Worm (Caenorhabditis elegans): ENCODE results near the gene R07B7.8.

Gene R07B7.8

DNA sequence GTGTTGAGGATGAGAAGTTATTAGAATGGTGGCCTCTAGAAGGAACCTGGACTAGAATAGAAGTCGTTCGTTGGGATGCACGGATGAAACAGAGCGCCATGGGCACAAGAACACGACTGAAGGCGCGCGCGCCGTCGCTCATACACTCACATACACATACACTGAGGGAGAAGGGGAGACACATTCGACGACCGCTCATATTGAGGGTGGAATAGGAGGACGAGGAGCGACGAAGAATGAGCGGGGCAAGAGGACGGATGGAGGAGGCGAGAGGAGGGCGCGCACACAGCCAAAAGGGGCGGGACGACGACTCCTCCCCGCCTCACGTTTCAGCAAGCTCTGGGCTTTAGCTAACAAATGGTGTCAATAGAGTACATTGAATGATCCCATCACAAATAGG lies 45.3 kb downstream of the R07B7.8 start:
- TF ChIP-seq sea-2 (GFP tag; optimal IDR thresholded peaks at IDR 0.05) (no peak), nfya-1 (tag; optimal IDR thresholded peaks at IDR 0.05; ENCODE audit: insufficient read depth) (peak; percentile 48), lin-15B (tag; optimal IDR thresholded peaks at IDR 0.05) (peak; percentile 32), snpc-4 (tag; optimal IDR thresholded peaks at IDR 0.05) (peak; percentile 3), ZK546.5 (tag; optimal IDR thresholded peaks at IDR 0.05) (no peak), ama-1 (optimal IDR thresholded peaks at IDR 0.05) (peak; percentile 80), lin-39 (tag; optimal IDR thresholded peaks at IDR 0.05) (peak; percentile 77), pha-4 (tag; optimal IDR thresholded peaks at IDR 0.05) (peak; percentile 24)

DNA sequence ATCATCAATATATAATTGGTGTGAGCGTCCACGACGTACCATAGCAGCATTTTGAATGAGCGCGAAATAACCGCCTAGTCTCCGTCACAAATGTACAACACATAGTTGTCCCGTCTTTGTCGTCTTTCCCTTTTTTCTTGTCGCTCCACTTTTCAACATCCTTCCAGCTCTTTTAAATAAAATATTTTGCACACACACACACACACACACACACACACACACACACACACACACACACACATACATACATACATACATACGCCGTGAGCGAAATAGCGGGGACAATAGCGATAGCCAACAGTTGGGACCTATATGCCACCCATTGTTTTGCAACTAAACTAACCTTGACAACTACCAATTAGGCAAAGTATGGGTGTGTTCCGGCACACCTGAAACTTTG lies 45.8 kb downstream of the R07B7.8 start:
- no peak for TF ChIP-seq nhr-77 (tag; optimal IDR thresholded peaks at IDR 0.05)
- no peak for TF ChIP-seq ztf-4 (tag; optimal IDR thresholded peaks at IDR 0.05)
- no peak for TF ChIP-seq fkh-10 (GFP tag; optimal IDR thresholded peaks at IDR 0.05)
- TF ChIP-seq ceh-28 (tag; optimal IDR thresholded peaks at IDR 0.05) = no peak
- peak; percentile 29 for TF ChIP-seq nfya-1 (tag; optimal IDR thresholded peaks at IDR 0.05; ENCODE audit: insufficient read depth)
- no peak for TF ChIP-seq egl-5 (tag; optimal IDR thresholded peaks at IDR 0.05)
- TF ChIP-seq mdl-1 (tag; optimal IDR thresholded peaks at IDR 0.05) = no peak
- peak; percentile 1 for TF ChIP-seq snpc-4 (tag; optimal IDR thresholded peaks at IDR 0.05)
- no peak for TF ChIP-seq sea-2 (GFP tag; optimal IDR thresholded peaks at IDR 0.05)
- TF ChIP-seq unc-39 (tag; optimal IDR thresholded peaks at IDR 0.05) = no peak
- TF ChIP-seq lin-15B (tag; optimal IDR thresholded peaks at IDR 0.05) = peak; percentile 15
- TF ChIP-seq lsy-12 (tag; optimal IDR thresholded peaks at IDR 0.05) = peak; percentile 34
- no peak for TF ChIP-seq lin-39 (tag; optimal IDR thresholded peaks at IDR 0.05)

ce11 chrV:12037889-12038288 lies 46.2 kb downstream of the R07B7.8 start:
- TF ChIP-seq eor-1 (tag; optimal IDR thresholded peaks at IDR 0.05) (no peak), ama-1 (optimal IDR thresholded peaks at IDR 0.05) (peak; percentile 31)

- no peak for TF ChIP-seq unc-39 (tag; optimal IDR thresholded peaks at IDR 0.05)
- TF ChIP-seq nhr-11 (tag; optimal IDR thresholded peaks at IDR 0.05) = no peak
- TF ChIP-seq mml-1 (tag; optimal IDR thresholded peaks at IDR 0.05) = no peak
Observed at ce11 chrV:12036129-12036528, 48.0 kb downstream of the R07B7.8 start.

DNA sequence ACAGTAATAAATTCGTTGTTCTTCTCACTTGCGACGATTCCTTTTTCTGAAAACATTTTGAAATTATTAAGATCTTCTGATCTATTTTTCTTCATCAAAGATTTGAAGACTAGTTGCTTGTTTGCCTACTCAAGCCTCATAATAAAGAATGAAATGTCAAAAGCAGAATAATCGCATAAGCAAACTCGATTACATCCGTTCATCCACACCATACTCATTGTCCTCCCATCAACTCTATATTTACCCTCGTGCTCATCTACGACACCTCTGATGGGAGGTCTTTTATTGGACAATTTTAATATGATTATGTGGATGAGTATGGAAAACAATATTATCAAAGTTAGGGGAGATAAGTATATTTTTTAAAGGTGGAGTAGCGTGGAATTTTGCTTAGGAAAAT lies 50.3 kb downstream of the R07B7.8 start:
- TF ChIP-seq fos-1 (tag; optimal IDR thresholded peaks at IDR 0.05) (no peak), unc-39 (tag; optimal IDR thresholded peaks at IDR 0.05) (no peak), hmg-11 (tag; optimal IDR thresholded peaks at IDR 0.05) (no peak), nhr-23 (tag; optimal IDR thresholded peaks at IDR 0.05) (no peak)

- TF ChIP-seq ama-1 (optimal IDR thresholded peaks at IDR 0.05) = no peak
- TF ChIP-seq ZK546.5 (tag; optimal IDR thresholded peaks at IDR 0.05) = no peak
- no peak for TF ChIP-seq ceh-28 (tag; optimal IDR thresholded peaks at IDR 0.05)
- no peak for TF ChIP-seq ceh-16 (tag; optimal IDR thresholded peaks at IDR 0.05)
- no peak for TF ChIP-seq snpc-4 (tag; optimal IDR thresholded peaks at IDR 0.05)
Observed at ce11 chrV:12032060-12032459, 52.1 kb downstream of the R07B7.8 start, which contains the start of gene pkc-1. Gene pkc-1 (minus strand): TSS chrV:12032160.

Measured in whole organism, L3 larva.